Worm (Caenorhabditis elegans) whole organism, L1 larva: ENCODE data around the gene nhr-39.
A peak's percentile ranks its signal among the peaks of the same experiment; 100 is the strongest.

Experiments used
- Y116A8C.19 ChIP-seq: sonication (generic microtip); optimal IDR thresholded peaks from 2 replicates; lab custom pipeline; 2016; ENCODE audit warnings: missing compliant biosample characterization, missing genetic modification characterization, borderline replicate concordance
- alr-1 ChIP-seq: fragments of 200-800 bp; sonication (Bioruptor generic); optimal IDR thresholded peaks from 2 replicates; lab custom pipeline; 2018; ENCODE audit warnings: borderline replicate concordance, mild to moderate bottlenecking, missing genetic modification characterization, missing compliant biosample characterization
- ama-1 ChIP-seq: fragments of 150-350 bp; optimal IDR thresholded peaks from 2 replicates; lab custom pipeline; 2014
- blmp-1 ChIP-seq: fragments of 150-350 bp; optimal IDR thresholded peaks from 2 replicates; lab custom pipeline; 2014; ENCODE audit warnings: missing biosample characterization, missing genetic modification characterization
- ceh-82 ChIP-seq, 3 experiments: fragments of 150-350 bp in 1 of 3; sonication (generic microtip) in 2 of 3; optimal IDR thresholded peaks; 2 replicates each; lab custom pipeline; 2014 to 2017; ENCODE audit warnings: missing biosample characterization in 3 of 3, missing genetic modification characterization in 3 of 3
- ces-1 ChIP-seq: fragments of 150-350 bp; optimal IDR thresholded peaks from 2 replicates; lab custom pipeline; 2014; ENCODE audit warnings: missing biosample characterization, missing genetic modification reagents, missing genetic modification characterization
- dpl-1 ChIP-seq, 3 experiments: fragments of 150-350 bp in 2 of 3; sonication (generic microtip) in 1 of 3; optimal IDR thresholded peaks; 2 replicates each; lab custom pipeline; 2014 to 2017; ENCODE audit warnings: missing biosample characterization in 3 of 3, missing genetic modification characterization in 3 of 3, missing genetic modification reagents in 3 of 3
- dsc-1 ChIP-seq: sonication (generic microtip); optimal IDR thresholded peaks from 2 replicates; lab custom pipeline; 2016; ENCODE audit warnings: mild to moderate bottlenecking, missing genetic modification characterization, missing compliant biosample characterization
- efl-1 ChIP-seq, 4 experiments: fragments of 150-350 bp; optimal IDR thresholded peaks in 3 of 4; peaks in 1 of 4; 1 replicate in 1 of 4; 2 replicates in 3 of 4; lab custom pipeline; 2014; ENCODE audit warnings: missing biosample characterization in 2 of 4, missing genetic modification characterization in 2 of 4, missing genetic modification reagents in 2 of 4
- fkh-4 ChIP-seq: sonication (generic microtip); optimal IDR thresholded peaks from 2 replicates; lab custom pipeline; 2016; ENCODE audit warnings: missing compliant biosample characterization, missing genetic modification characterization, borderline replicate concordance
- fkh-8 ChIP-seq: sonication (generic microtip); optimal IDR thresholded peaks from 2 replicates; lab custom pipeline; 2016; ENCODE audit warnings: mild to moderate bottlenecking, missing genetic modification characterization, missing compliant biosample characterization
- grh-1 ChIP-seq: fragments of 200-800 bp; sonication (Bioruptor generic); IDR thresholded peaks from 2 replicates; pipeline ENCODE4 v1.3.6; 2022; ENCODE audit warnings: missing genetic modification reagents, missing genetic modification characterization, missing compliant biosample characterization
- hlh-17 ChIP-seq: fragments of 200-800 bp; sonication (Bioruptor generic); optimal IDR thresholded peaks from 2 replicates; lab custom pipeline; 2018; ENCODE audit warnings: missing genetic modification characterization, mild to moderate bottlenecking, missing compliant biosample characterization, moderate library complexity, borderline replicate concordance
- irx-1 ChIP-seq: sonication (generic microtip); optimal IDR thresholded peaks from 2 replicates; lab custom pipeline; 2016; ENCODE audit warnings: missing genetic modification characterization, missing compliant biosample characterization
- isw-1 ChIP-seq: fragments of 200-800 bp; sonication (Bioruptor generic); IDR thresholded peaks from 2 replicates; pipeline ENCODE4 v1.3.6; 2022; ENCODE audit warnings: missing genetic modification characterization, missing compliant biosample characterization
- lin-14 ChIP-seq: fragments of 200-800 bp; sonication (Bioruptor generic); optimal IDR thresholded peaks from 2 replicates; lab custom pipeline; 2018; ENCODE audit warnings: mild to moderate bottlenecking, missing genetic modification characterization, moderate library complexity, missing compliant biosample characterization
- lin-15B ChIP-seq: fragments of 150-350 bp; sonication (generic microtip); optimal IDR thresholded peaks from 3 replicates; lab custom pipeline; 2014; ENCODE audit warnings: missing biosample characterization, missing genetic modification characterization
- mab-9 ChIP-seq: fragments of 200-800 bp; sonication (Bioruptor generic); IDR thresholded peaks from 2 replicates; pipeline ENCODE4 v1.3.6; 2022; ENCODE audit warnings: missing genetic modification reagents, missing genetic modification characterization, missing compliant biosample characterization
- nhr-12 ChIP-seq: sonication (generic microtip); optimal IDR thresholded peaks from 2 replicates; lab custom pipeline; 2017; ENCODE audit warnings: missing biosample characterization, missing genetic modification characterization
- nhr-20 ChIP-seq: sonication (generic microtip); optimal IDR thresholded peaks from 2 replicates; lab custom pipeline; 2016; ENCODE audit warnings: mild to moderate bottlenecking, missing genetic modification characterization, missing compliant biosample characterization
- nhr-28 ChIP-seq: fragments of 150-350 bp; optimal IDR thresholded peaks from 2 replicates; lab custom pipeline; 2014; ENCODE audit warnings: missing biosample characterization, missing genetic modification characterization
- nhr-71 ChIP-seq: sonication (generic microtip); optimal IDR thresholded peaks from 2 replicates; lab custom pipeline; 2016; ENCODE audit warnings: mild to moderate bottlenecking, missing genetic modification characterization, moderate library complexity, missing compliant biosample characterization
- nhr-77 ChIP-seq: fragments of 150-350 bp; optimal IDR thresholded peaks from 2 replicates; lab custom pipeline; 2014; ENCODE audit warnings: missing biosample characterization, missing genetic modification characterization
- nhr-84 ChIP-seq: sonication (generic microtip); optimal IDR thresholded peaks from 2 replicates; lab custom pipeline; 2017; ENCODE audit warnings: missing biosample characterization, missing genetic modification characterization
- rnt-1 ChIP-seq: sonication (generic microtip); optimal IDR thresholded peaks from 2 replicates; lab custom pipeline; 2016; ENCODE audit warnings: mild to moderate bottlenecking, missing genetic modification characterization, moderate library complexity, missing compliant biosample characterization
- snu-23 ChIP-seq: sonication (generic microtip); optimal IDR thresholded peaks from 2 replicates; lab custom pipeline; 2016; ENCODE audit warnings: missing genetic modification characterization, missing compliant biosample characterization
- sptf-1 ChIP-seq: fragments of 150-350 bp; optimal IDR thresholded peaks from 2 replicates; lab custom pipeline; 2014; ENCODE audit warnings: missing biosample characterization, missing genetic modification characterization
- tlp-1 ChIP-seq: fragments of 150-350 bp; optimal IDR thresholded peaks from 2 replicates; lab custom pipeline; 2014; ENCODE audit warnings: missing biosample characterization, missing genetic modification characterization
- unc-130 ChIP-seq: fragments of 150-350 bp; optimal IDR thresholded peaks from 2 replicates; lab custom pipeline; 2017; ENCODE audit warnings: missing biosample characterization, missing genetic modification characterization, inconsistent platforms
- unc-98 ChIP-seq: fragments of 200-800 bp; sonication (Bioruptor generic); IDR thresholded peaks from 2 replicates; pipeline ENCODE4 v1.3.6; 2022; ENCODE audit warnings: missing genetic modification characterization, missing compliant biosample characterization
- vab-15 ChIP-seq: sonication (generic microtip); optimal IDR thresholded peaks from 2 replicates; lab custom pipeline; 2017; ENCODE audit warnings: missing genotype, mild to moderate bottlenecking, missing genetic modification characterization, missing compliant biosample characterization
- zip-4 ChIP-seq: fragments of 200-800 bp; sonication (Bioruptor generic); optimal IDR thresholded peaks from 2 replicates; lab custom pipeline; 2018; ENCODE audit warnings: mild to moderate bottlenecking, missing genetic modification characterization, moderate library complexity, missing compliant biosample characterization
- ztf-11 ChIP-seq, 2 experiments: sonication (generic microtip); optimal IDR thresholded peaks; 2 replicates each; lab custom pipeline; 2016 to 2017; ENCODE audit warnings: missing genetic modification characterization in 2 of 2, missing biosample characterization in 1 of 2, missing compliant biosample characterization in 1 of 2
- ztf-4 ChIP-seq: fragments of 150-350 bp; optimal IDR thresholded peaks from 2 replicates; lab custom pipeline; 2014; ENCODE audit warnings: missing biosample characterization, missing genetic modification characterization

nhr-39 gene

DNA sequence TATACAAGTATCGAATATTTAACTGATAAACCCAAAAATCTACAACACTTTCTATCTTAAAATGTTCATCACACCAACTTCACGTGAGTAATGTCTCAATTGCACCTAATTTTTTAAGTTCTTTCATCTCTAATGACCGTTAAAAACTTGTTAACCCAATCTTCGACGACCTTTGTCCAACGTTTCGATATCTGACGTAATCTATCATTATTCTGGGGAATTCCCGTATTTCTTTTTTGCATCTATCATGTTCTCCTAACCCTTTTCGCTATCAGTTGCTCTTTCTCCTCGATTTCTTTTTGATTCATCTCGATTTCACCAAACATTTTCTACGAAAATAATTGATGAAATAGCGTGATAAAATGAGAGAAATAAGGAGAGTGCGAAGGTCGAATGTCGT lies 24.6 kb downstream of the nhr-39 start (continued):
- TF ChIP-seq nhr-28 (no peak), irx-1 (no peak), sptf-1 (no peak), alr-1 (tag; lab: Kevin White, UChicago) (no peak), ztf-11 (tag; optimal IDR thresholded peaks at IDR 0.05; lab: Kevin White, UChicago) (no peak), ztf-4 (tag; lab: Kevin White, UChicago) (no peak), fkh-4 (tag; lab: Kevin White, UChicago) (no peak), zip-4 (GFP tag; lab: Kevin White, UChicago) (no peak), dpl-1 (GFP tag; optimal IDR thresholded peaks at IDR 0.05; lab: Kevin White, UChicago) (no peak), ceh-82 (tag; optimal IDR thresholded peaks at IDR 0.05; lab: Kevin White, UChicago) (no peak), grh-1 (GFP tag; lab: Robert Waterston, UW) (no peak), ces-1 (no peak), nhr-20 (tag; lab: Kevin White, UChicago) (peak; percentile 15), isw-1 (GFP tag; lab: Robert Waterston, UW) (no peak), mab-9 (GFP tag; lab: Robert Waterston, UW) (no peak), rnt-1 (tag; lab: Kevin White, UChicago) (no peak), nhr-84 (tag; lab: Kevin White, UChicago) (no peak), fkh-8 (tag; lab: Kevin White, UChicago) (no peak), Y116A8C.19 (tag; lab: Kevin White, UChicago) (no peak), nhr-77 (tag; lab: Kevin White, UChicago) (no peak), tlp-1 (tag; lab: Kevin White, UChicago) (no peak), snu-23 (GFP tag; lab: Kevin White, UChicago) (peak; percentile 15), nhr-12 (no peak), unc-98 (GFP tag; lab: Robert Waterston, UW) (no peak), unc-130 (tag; lab: Kevin White, UChicago) (no peak), hlh-17 (GFP tag; lab: Kevin White, UChicago) (no peak), nhr-71 (tag; lab: Kevin White, UChicago) (peak; percentile 13)

DNA sequence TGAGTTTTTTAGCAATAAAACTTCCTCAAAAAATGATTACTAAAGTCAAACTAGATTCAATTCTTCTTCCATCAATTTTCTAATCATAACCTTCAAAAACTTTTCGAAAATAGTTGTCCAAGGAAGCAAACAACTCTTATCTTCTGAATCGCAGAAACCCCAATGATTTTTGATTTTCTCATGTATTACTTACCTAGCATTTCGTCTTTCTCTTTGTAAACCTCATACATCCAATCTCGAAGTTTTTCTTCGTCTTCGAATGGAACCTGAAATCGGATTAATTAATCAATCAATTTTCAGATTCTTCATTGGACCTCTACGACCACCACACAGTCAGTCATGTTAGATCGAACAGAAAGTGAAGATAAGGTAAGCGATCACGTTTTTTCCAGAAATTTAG lies 25.5 kb downstream of the nhr-39 start, which contains the start of gene K07B1.4:
TSS of gene K07B1.4 (plus strand) at position 301 of the 400 bp plus-strand sequence.
- TF ChIP-seq dsc-1 (tag; lab: Kevin White, UChicago) = no peak
- TF ChIP-seq lin-14 (GFP tag; lab: Kevin White, UChicago) = no peak
- no peak for TF ChIP-seq nhr-77 (tag; lab: Kevin White, UChicago)
- no peak for TF ChIP-seq hlh-17 (GFP tag; lab: Kevin White, UChicago)
- TF ChIP-seq lin-15B (tag; lab: Kevin White, UChicago) = no peak

DNA sequence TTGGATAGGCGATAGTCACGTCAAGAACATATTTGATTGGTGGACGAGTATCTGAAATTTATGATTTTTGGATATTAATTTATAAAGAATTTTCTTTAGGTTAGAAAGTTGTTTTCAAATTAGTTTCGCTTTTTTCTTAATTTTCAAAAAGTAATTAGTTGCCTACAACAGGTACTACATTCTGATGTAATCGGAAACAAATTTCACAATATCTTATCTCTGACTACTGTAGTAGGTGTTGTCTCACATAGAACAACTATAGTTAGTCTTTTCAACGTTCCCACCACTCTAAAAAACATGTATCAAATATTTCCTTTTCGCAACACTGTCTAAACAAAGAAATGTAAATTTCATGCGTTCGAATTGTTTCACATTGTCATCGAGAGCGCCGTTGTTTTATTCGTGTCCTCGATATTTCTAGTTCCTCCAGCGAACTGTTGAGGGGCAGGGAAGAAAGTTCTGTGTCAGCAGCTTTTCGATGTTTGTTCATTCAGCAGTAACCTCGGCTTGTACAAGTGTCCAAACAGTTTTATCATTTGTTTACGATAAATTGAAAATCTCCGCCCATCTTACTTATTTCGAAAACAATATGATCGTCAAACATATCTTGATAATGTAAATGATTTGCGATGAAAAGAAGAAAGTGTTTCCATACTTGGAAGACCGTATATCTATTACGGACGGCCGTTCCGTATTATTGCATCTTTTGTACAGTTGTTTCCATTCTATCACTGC lies 26.3 kb downstream of the nhr-39 start:
- TF ChIP-seq blmp-1 (tag; lab: Kevin White, UChicago) (peak; percentile 36), unc-98 (GFP tag; lab: Robert Waterston, UW) (no peak), vab-15 (tag; lab: Kevin White, UChicago) (no peak), efl-1 (optimal IDR thresholded peaks at IDR 0.05; lab: Kevin White, UChicago) (no peak), efl-1 (GFP tag; optimal IDR thresholded peaks at IDR 0.05 in 1 of 2; lab: Kevin White, UChicago) (peak in 1 of 2 experiments; percentile 63), ama-1 (lab: Kevin White, UChicago) (no peak), nhr-71 (tag; lab: Kevin White, UChicago) (no peak)
